Fruit fly (Drosophila melanogaster) whole organism, embryonic: Measurements from ENCODE around the gene yps.
A peak's percentile ranks its signal among the peaks of the same experiment; 100 is the strongest.

Source experiments
- Atf-2 ChIP-seq: fragments of 200-800 bp; sonication (Bioruptor generic); optimal IDR thresholded peaks from 2 replicates; lab custom pipeline; 2016; ENCODE audit warnings: missing biosample characterization, missing genetic modification characterization
- CG17328 ChIP-seq: fragments of 200-800 bp; sonication (Bioruptor generic); IDR thresholded peaks from 2 replicates; pipeline ENCODE4 v1.3.6; 2022; ENCODE audit warnings: missing biosample characterization, missing genetic modification characterization
- CG1792 ChIP-seq: fragments of 200-800 bp; sonication (Bioruptor generic); optimal IDR thresholded peaks from 2 replicates; lab custom pipeline; 2016; ENCODE audit warnings: missing biosample characterization, missing genetic modification characterization
- CG2129 ChIP-seq: fragments of 200-800 bp; sonication (Bioruptor generic); IDR thresholded peaks from 2 replicates; pipeline ENCODE4 v1.3.6; 2022; ENCODE audit warnings: missing biosample characterization, missing genetic modification characterization; ENCODE audit not compliant: partially characterized antibody
- CG2678 ChIP-seq: fragments of 200-800 bp; sonication (Bioruptor generic); optimal IDR thresholded peaks from 3 replicates; lab custom pipeline; 2019; ENCODE audit warnings: missing biosample characterization, mild to moderate bottlenecking, missing genetic modification characterization, moderate library complexity
- CG3281 ChIP-seq: fragments of 200-800 bp; sonication (Bioruptor generic); optimal IDR thresholded peaks from 3 replicates; lab custom pipeline; 2017; ENCODE audit warnings: missing biosample characterization, mild to moderate bottlenecking, missing genetic modification characterization
- CG7963 ChIP-seq: fragments of 200-800 bp; sonication (Bioruptor generic); IDR thresholded peaks from 3 replicates; pipeline ENCODE4 v1.3.6; 2022; ENCODE audit warnings: missing biosample characterization, missing genetic modification characterization; ENCODE audit not compliant: partially characterized antibody
- CrebB ChIP-seq: fragments of 200-800 bp; sonication (Bioruptor generic); optimal IDR thresholded peaks from 3 replicates; lab custom pipeline; 2018; ENCODE audit warnings: missing biosample characterization, mild to moderate bottlenecking, missing genetic modification characterization
- GATAe ChIP-seq: fragments of 200-800 bp; sonication (Bioruptor generic); conservative IDR thresholded peaks from 2 replicates; pipeline ENCODE4 v1.3.6; 2022; ENCODE audit warnings: missing biosample characterization, missing genetic modification characterization
- Hsf ChIP-seq: fragments of 200-800 bp; sonication (Bioruptor generic); optimal IDR thresholded peaks from 3 replicates; lab custom pipeline; 2016; ENCODE audit warnings: missing biosample characterization, missing genetic modification characterization
- repo ChIP-seq: fragments of 200-800 bp; sonication (Bioruptor generic); optimal IDR thresholded peaks from 2 replicates; lab custom pipeline; 2016; ENCODE audit warnings: missing biosample characterization, missing genetic modification characterization
- sens ChIP-seq: fragments of 200-800 bp; sonication (Bioruptor generic); peaks from one replicate; lab custom pipeline; 2016; ENCODE audit warnings: missing biosample characterization, missing genetic modification characterization

- TF ChIP-seq CG17328 = no peak
- no peak for TF ChIP-seq Hsf (GFP tag; lab: Kevin White, UChicago)
- TF ChIP-seq GATAe (GFP tag; lab: Robert Waterston, UW) = no peak
- no peak for TF ChIP-seq CG3281 (GFP tag; lab: Kevin White, UChicago)
- no peak for TF ChIP-seq CG7963 (GFP tag; lab: Robert Waterston, UW)
- TF ChIP-seq CG2678 (tag; lab: Kevin White, UChicago) = no peak
- no peak for TF ChIP-seq repo (GFP tag; lab: Kevin White, UChicago)
- no peak for TF ChIP-seq CrebB (tag; lab: Kevin White, UChicago)
- TF ChIP-seq Atf-2 = no peak
- no peak for TF ChIP-seq CG2129 (GFP tag; lab: Robert Waterston, UW)
- TF ChIP-seq sens (GFP tag; lab: Kevin White, UChicago) = peak; percentile 12
- no peak for TF ChIP-seq CG1792 (GFP tag; lab: Kevin White, UChicago)
These were observed 6.3 kb downstream of the yps start for dm6 chr3L:12118631-12119030.
